Worm (Caenorhabditis elegans): Measurements from ENCODE around the gene T01D1.3.

Gene T01D1.3

ce11 chrII:175868-176267, at the start of gene T01D1.3:
Gene T01D1.3 (minus strand): TSS chrII:175968.
- TF ChIP-seq R02D3.7 (tag; optimal IDR thresholded peaks at IDR 0.05), result no peak
- TF ChIP-seq C34F6.9 (tag; optimal IDR thresholded peaks at IDR 0.05), result no peak
- no peak for TF ChIP-seq nhr-6 (tag; optimal IDR thresholded peaks at IDR 0.05)
- TF ChIP-seq skn-1 (tag; optimal IDR thresholded peaks at IDR 0.05), result no peak
- TF ChIP-seq sem-4 (tag; optimal IDR thresholded peaks at IDR 0.05), result no peak
- no peak for TF ChIP-seq fos-1 (tag; optimal IDR thresholded peaks at IDR 0.05)
- no peak for TF ChIP-seq ama-1 (optimal IDR thresholded peaks at IDR 0.05)

ce11 chrII:221212-221611, 45.4 kb upstream of the T01D1.3 start:
- TF ChIP-seq nhr-10 (tag; optimal IDR thresholded peaks at IDR 0.05), result peak; percentile 4
- peak; percentile 76 for TF ChIP-seq crh-2 (tag; optimal IDR thresholded peaks at IDR 0.05)
- no peak for TF ChIP-seq aly-2 (tag; optimal IDR thresholded peaks at IDR 0.05)
- TF ChIP-seq ztf-11 (tag; optimal IDR thresholded peaks at IDR 0.05), result no peak
- TF ChIP-seq ZK546.5 (tag; optimal IDR thresholded peaks at IDR 0.05), result no peak
- peak; percentile 81 for TF ChIP-seq unc-55 (GFP tag; optimal IDR thresholded peaks at IDR 0.05)
- peak; percentile 62 for TF ChIP-seq zag-1 (tag; optimal IDR thresholded peaks at IDR 0.05)
- peak; percentile 92 for TF ChIP-seq nhr-25 (tag; optimal IDR thresholded peaks at IDR 0.05)
- peak; percentile 78 for TF ChIP-seq fos-1 (tag; optimal IDR thresholded peaks at IDR 0.05)
- peak; percentile 89 for TF ChIP-seq nhr-129 (tag; optimal IDR thresholded peaks at IDR 0.05)
- peak; percentile 69 for TF ChIP-seq nhr-21 (tag; optimal IDR thresholded peaks at IDR 0.05)
- TF ChIP-seq F13H6.1 (tag; optimal IDR thresholded peaks at IDR 0.05), result peak; percentile 87
- TF ChIP-seq ama-1 (optimal IDR thresholded peaks at IDR 0.05), result no peak
- TF ChIP-seq dmd-4 (tag; optimal IDR thresholded peaks at IDR 0.05), result no peak
- no peak for TF ChIP-seq nhr-11 (tag; optimal IDR thresholded peaks at IDR 0.05)
- TF ChIP-seq lsy-2 (tag; optimal IDR thresholded peaks at IDR 0.05), result peak in 1 of 2 experiments; percentile 75
- peak; percentile 53 for TF ChIP-seq nhr-6 (tag; optimal IDR thresholded peaks at IDR 0.05)
- TF ChIP-seq blmp-1 (tag; optimal IDR thresholded peaks at IDR 0.05; ENCODE audit: insufficient read depth), result peak; percentile 38
- TF ChIP-seq mab-5 (tag; optimal IDR thresholded peaks at IDR 0.05), result peak; percentile 75
- TF ChIP-seq ceh-16 (tag; optimal IDR thresholded peaks at IDR 0.05), result peak; percentile 11
- peak; percentile 54 to 89 for TF ChIP-seq mdl-1 (tag; optimal IDR thresholded peaks at IDR 0.05)
- no peak for TF ChIP-seq mbf-1 (tag; optimal IDR thresholded peaks at IDR 0.05)
- TF ChIP-seq unc-62 (GFP tag; optimal IDR thresholded peaks at IDR 0.05), result peak; percentile 68
- no peak for TF ChIP-seq nhr-12 (tag; optimal IDR thresholded peaks at IDR 0.05)
- TF ChIP-seq ztf-1 (GFP tag; conservative IDR thresholded peaks at IDR 0.05), result no peak
- TF ChIP-seq lin-13 (GFP tag; optimal IDR thresholded peaks at IDR 0.05), result peak; percentile 63
- no peak for TF ChIP-seq sma-9 (GFP tag; optimal IDR thresholded peaks at IDR 0.05)
- no peak for TF ChIP-seq sma-9 (tag; optimal IDR thresholded peaks at IDR 0.05)
- peak; percentile 60 for TF ChIP-seq gmeb-1 (tag; optimal IDR thresholded peaks at IDR 0.05)
- TF ChIP-seq sem-4 (tag; optimal IDR thresholded peaks at IDR 0.05), result peak; percentile 64
- no peak for TF ChIP-seq nhr-23 (tag; optimal IDR thresholded peaks at IDR 0.05)
- TF ChIP-seq egl-27 (tag; optimal IDR thresholded peaks at IDR 0.05), result peak; percentile 69
- peak; percentile 58 for TF ChIP-seq Y55F3AM.14 (GFP tag; optimal IDR thresholded peaks at IDR 0.05)
- peak; percentile 41 for TF ChIP-seq lin-39 (tag; optimal IDR thresholded peaks at IDR 0.05)
- peak; percentile 15 for TF ChIP-seq snpc-4 (tag; optimal IDR thresholded peaks at IDR 0.05)
- TF ChIP-seq sma-3 (GFP tag; optimal IDR thresholded peaks at IDR 0.05), result peak; percentile 75
- peak; percentile 54 for TF ChIP-seq ztf-4 (tag; optimal IDR thresholded peaks at IDR 0.05)
- peak; percentile 90 for TF ChIP-seq C34F6.9 (tag; optimal IDR thresholded peaks at IDR 0.05)

DNA sequence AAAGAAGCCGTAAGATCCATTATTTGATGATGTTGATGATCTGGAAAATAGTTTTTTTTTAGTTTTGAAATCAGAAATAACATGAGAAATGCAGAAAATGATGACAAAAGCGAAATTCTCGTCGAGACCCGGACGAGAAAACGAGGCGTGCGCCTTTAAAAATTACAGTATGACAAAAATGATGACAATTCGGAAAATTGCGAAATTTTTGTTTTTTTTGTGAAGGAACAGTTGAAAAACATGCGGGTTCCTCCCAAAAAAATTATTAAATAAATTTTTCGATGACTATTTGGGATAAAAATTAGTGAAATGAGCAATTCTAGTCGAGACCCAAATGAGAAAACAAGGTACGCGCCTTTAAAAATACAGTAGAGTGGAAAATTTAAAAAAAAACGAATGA, 44.8 kb upstream of the T01D1.3 start, which contains the start of gene ubxn-3:
TSS of gene ubxn-3 (minus strand) at position 66 of the 400 bp plus-strand sequence.
- no peak for TF ChIP-seq ZK546.5 (tag; optimal IDR thresholded peaks at IDR 0.05)
- TF ChIP-seq skn-1 (tag; optimal IDR thresholded peaks at IDR 0.05), result no peak
- TF ChIP-seq gmeb-1 (tag; optimal IDR thresholded peaks at IDR 0.05), result no peak
- no peak for TF ChIP-seq nhr-23 (tag; optimal IDR thresholded peaks at IDR 0.05)
- TF ChIP-seq ztf-11 (tag; optimal IDR thresholded peaks at IDR 0.05), result no peak
- TF ChIP-seq C34F6.9 (tag; optimal IDR thresholded peaks at IDR 0.05), result no peak
- TF ChIP-seq mdl-1 (tag; optimal IDR thresholded peaks at IDR 0.05), result no peak
- TF ChIP-seq aly-2 (tag; optimal IDR thresholded peaks at IDR 0.05), result no peak
- TF ChIP-seq nhr-25 (tag; optimal IDR thresholded peaks at IDR 0.05), result no peak
- no peak for TF ChIP-seq peb-1 (tag; optimal IDR thresholded peaks at IDR 0.05)
- TF ChIP-seq nhr-21 (tag; optimal IDR thresholded peaks at IDR 0.05), result no peak
- no peak for TF ChIP-seq crh-2 (tag; optimal IDR thresholded peaks at IDR 0.05)
- TF ChIP-seq unc-55 (GFP tag; optimal IDR thresholded peaks at IDR 0.05), result no peak
- no peak for TF ChIP-seq elt-1 (tag; optimal IDR thresholded peaks at IDR 0.05)
- no peak for TF ChIP-seq ceh-82 (tag; optimal IDR thresholded peaks at IDR 0.05)
- no peak for TF ChIP-seq nhr-77 (tag; optimal IDR thresholded peaks at IDR 0.05)
- TF ChIP-seq zag-1 (tag; optimal IDR thresholded peaks at IDR 0.05), result no peak

All from whole organism, L2 larva.